Worm (Caenorhabditis elegans): ENCODE data around the gene srh-169.

- TF ChIP-seq him-1 (tag; optimal IDR thresholded peaks at IDR 0.05) (no peak), dao-5 (tag; optimal IDR thresholded peaks at IDR 0.05) (no peak)
These were observed at the start of gene srh-169 for ce11 chrV:4047541-4047940.
